Worm (Caenorhabditis elegans) whole organism, mixed stage, embryonic: ENCODE measurements around the gene F44B9.5.

Experiments
- M03D4.4 ChIP-seq: sonication (generic microtip); optimal IDR thresholded peaks from 2 replicates; lab custom pipeline; 2017; ENCODE audit warnings: mild to moderate bottlenecking, missing genetic modification characterization, missing compliant biosample characterization
- bed-3 ChIP-seq: fragments of 200-800 bp; sonication (Bioruptor generic); optimal IDR thresholded peaks from 3 replicates; lab custom pipeline; 2018; ENCODE audit warnings: mild to moderate bottlenecking, missing genetic modification characterization, moderate library complexity, missing compliant biosample characterization
- blmp-1 ChIP-seq: fragments of 150-350 bp; optimal IDR thresholded peaks from 2 replicates; lab custom pipeline; 2014; ENCODE audit warnings: missing biosample characterization, missing genetic modification characterization
- ceh-39 ChIP-seq: fragments of 150-350 bp; optimal IDR thresholded peaks from 2 replicates; lab custom pipeline; 2014; ENCODE audit warnings: missing biosample characterization, missing genetic modification characterization
- ceh-43 ChIP-seq: fragments of 200-800 bp; sonication (Bioruptor generic); optimal IDR thresholded peaks from 2 replicates; lab custom pipeline; 2018; ENCODE audit warnings: mild to moderate bottlenecking, missing genetic modification characterization, moderate library complexity, missing compliant biosample characterization
- ceh-83 ChIP-seq: fragments of 200-800 bp; sonication (Bioruptor generic); optimal IDR thresholded peaks from 2 replicates; lab custom pipeline; 2018; ENCODE audit warnings: mild to moderate bottlenecking, missing genetic modification characterization, missing compliant biosample characterization
- drap-1 ChIP-seq: fragments of 200-800 bp; sonication (Bioruptor generic); optimal IDR thresholded peaks from 3 replicates; lab custom pipeline; 2018; ENCODE audit warnings: mild to moderate bottlenecking, missing genetic modification characterization, missing compliant biosample characterization
- elt-3 ChIP-seq: fragments of 150-350 bp; optimal IDR thresholded peaks from 2 replicates; lab custom pipeline; 2014; ENCODE audit warnings: missing biosample characterization, missing genetic modification characterization
- ham-2 ChIP-seq: fragments of 200-800 bp; sonication (Bioruptor generic); optimal IDR thresholded peaks from 2 replicates; lab custom pipeline; 2018; ENCODE audit warnings: mild to moderate bottlenecking, missing genetic modification characterization, missing compliant biosample characterization
- hlh-1 ChIP-seq: fragments of 150-350 bp; optimal IDR thresholded peaks from 2 replicates; lab custom pipeline; 2014; ENCODE audit warnings: missing biosample characterization, missing genetic modification reagents, missing genetic modification characterization
- lin-13 ChIP-seq: fragments of 150-350 bp; optimal IDR thresholded peaks from 2 replicates; lab custom pipeline; 2014; ENCODE audit warnings: missing biosample characterization, missing genetic modification characterization
- lin-32 ChIP-seq: fragments of 200-800 bp; sonication (Bioruptor generic); optimal IDR thresholded peaks from 2 replicates; lab custom pipeline; 2018; ENCODE audit warnings: mild to moderate bottlenecking, missing genetic modification characterization, missing compliant biosample characterization
- lsy-2 ChIP-seq: fragments of 150-350 bp; optimal IDR thresholded peaks from 2 replicates; lab custom pipeline; 2014; ENCODE audit warnings: missing biosample characterization, missing genetic modification characterization
- mab-5 ChIP-seq: fragments of 150-350 bp; optimal IDR thresholded peaks from 2 replicates; lab custom pipeline; 2014; ENCODE audit warnings: missing biosample characterization, missing genetic modification characterization
- mep-1 ChIP-seq: fragments of 150-350 bp; optimal IDR thresholded peaks from 2 replicates; lab custom pipeline; 2017; ENCODE audit warnings: missing biosample characterization, missing genetic modification reagents, missing genetic modification characterization, inconsistent platforms
- mls-2 ChIP-seq: sonication (generic microtip); optimal IDR thresholded peaks from 2 replicates; lab custom pipeline; 2016; ENCODE audit warnings: mild to moderate bottlenecking, missing genetic modification characterization, moderate library complexity, missing compliant biosample characterization
- nhr-12 ChIP-seq: fragments of 150-350 bp; optimal IDR thresholded peaks from 2 replicates; lab custom pipeline; 2014; ENCODE audit warnings: missing biosample characterization, missing genetic modification characterization
- nhr-237 ChIP-seq: fragments of 150-350 bp; optimal IDR thresholded peaks from 2 replicates; lab custom pipeline; 2014; ENCODE audit warnings: missing biosample characterization, missing genetic modification characterization
- nhr-76 ChIP-seq: sonication (generic microtip); optimal IDR thresholded peaks from 2 replicates; lab custom pipeline; 2017; ENCODE audit warnings: missing biosample characterization, missing genetic modification characterization
- pha-4 ChIP-seq: fragments of 150-350 bp; optimal IDR thresholded peaks from 2 replicates; lab custom pipeline; 2018; ENCODE audit warnings: missing biosample characterization, missing genetic modification reagents, missing genetic modification characterization
- sem-2 ChIP-seq: fragments of 200-800 bp; sonication (Bioruptor generic); optimal IDR thresholded peaks from 2 replicates; lab custom pipeline; 2018; ENCODE audit warnings: mild to moderate bottlenecking, missing genetic modification characterization, missing compliant biosample characterization
- snpc-4 ChIP-seq: fragments of 150-350 bp; optimal IDR thresholded peaks from 2 replicates; lab custom pipeline; 2014; ENCODE audit warnings: missing biosample characterization, missing genetic modification characterization
- sptf-1 ChIP-seq: sonication (generic microtip); optimal IDR thresholded peaks from 2 replicates; lab custom pipeline; 2017; ENCODE audit warnings: mild to moderate bottlenecking, missing genetic modification characterization, moderate library complexity, missing compliant biosample characterization
- tbx-8 ChIP-seq: fragments of 200-800 bp; sonication (Bioruptor generic); optimal IDR thresholded peaks from 2 replicates; lab custom pipeline; 2018; ENCODE audit warnings: mild to moderate bottlenecking, missing genetic modification characterization, moderate library complexity, missing compliant biosample characterization
- unc-120 ChIP-seq: sonication (generic microtip); optimal IDR thresholded peaks from 2 replicates; lab custom pipeline; 2017; ENCODE audit warnings: missing genetic modification characterization, missing compliant biosample characterization; ENCODE audit not compliant: poor library complexity, severe bottlenecking
- unc-39 ChIP-seq: fragments of 150-350 bp; optimal IDR thresholded peaks from 2 replicates; lab custom pipeline; 2014; ENCODE audit warnings: missing biosample characterization, missing genetic modification characterization
- unc-62 ChIP-seq: fragments of 150-350 bp; optimal IDR thresholded peaks from 2 replicates; lab custom pipeline; 2014; ENCODE audit warnings: missing biosample characterization, missing genetic modification reagents, missing genetic modification characterization
- zip-8 ChIP-seq: fragments of 150-350 bp; optimal IDR thresholded peaks from 2 replicates; lab custom pipeline; 2014; ENCODE audit warnings: missing biosample characterization, missing genetic modification characterization
- ztf-11 ChIP-seq: fragments of 150-350 bp; optimal IDR thresholded peaks from 2 replicates; lab custom pipeline; 2014; ENCODE audit warnings: missing biosample characterization, missing genetic modification characterization

The F44B9.5 gene

ce11 chrIII:8001557-8001956, 14.8 kb downstream of the F44B9.5 start:
- TF ChIP-seq sptf-1 (tag; lab: Kevin White, UChicago) (no peak), unc-120 (tag; lab: Kevin White, UChicago) (no peak), ceh-43 (no peak), mls-2 (tag; lab: Kevin White, UChicago) (no peak), sem-2 (GFP tag; lab: Kevin White, UChicago) (no peak), nhr-12 (tag; lab: Kevin White, UChicago) (no peak), lin-32 (GFP tag; lab: Kevin White, UChicago) (no peak), drap-1 (GFP tag; lab: Kevin White, UChicago) (no peak), snpc-4 (no peak), hlh-1 (tag; lab: Kevin White, UChicago) (no peak), nhr-76 (tag; lab: Kevin White, UChicago) (no peak), zip-8 (tag; lab: Kevin White, UChicago) (no peak), ham-2 (GFP tag; lab: Kevin White, UChicago) (no peak), mab-5 (tag; lab: Kevin White, UChicago) (no peak)

DNA sequence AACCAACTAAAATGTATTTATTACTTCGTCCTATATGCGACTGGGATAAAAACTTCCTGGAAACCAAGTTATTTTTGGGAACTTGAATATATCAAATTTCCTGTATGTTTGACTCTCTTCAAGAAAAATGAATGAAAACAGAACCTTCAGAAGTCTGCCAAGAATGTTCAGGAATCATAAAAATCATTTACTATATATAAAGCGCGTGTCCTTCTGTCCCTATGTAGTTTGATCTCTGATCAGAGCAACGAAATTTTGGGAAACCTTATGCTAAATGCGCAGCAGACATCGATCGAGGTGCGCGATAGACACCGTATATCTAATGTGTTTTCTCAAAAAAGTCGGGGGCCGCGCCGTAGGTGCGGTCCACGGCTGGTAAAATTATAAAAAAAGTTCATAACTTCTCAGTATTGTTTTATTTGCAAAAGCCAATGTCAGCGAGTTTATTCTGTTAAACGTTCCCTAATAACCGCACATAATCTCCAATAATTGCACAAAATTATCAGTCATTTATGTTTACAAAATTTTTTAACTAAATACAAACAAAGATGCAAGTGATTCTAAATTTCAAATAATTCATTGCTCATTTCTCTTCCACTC, 18.8 kb downstream of the F44B9.5 start:
- TF ChIP-seq lsy-2 (tag; lab: Kevin White, UChicago) (no peak), unc-62 (no peak)

DNA sequence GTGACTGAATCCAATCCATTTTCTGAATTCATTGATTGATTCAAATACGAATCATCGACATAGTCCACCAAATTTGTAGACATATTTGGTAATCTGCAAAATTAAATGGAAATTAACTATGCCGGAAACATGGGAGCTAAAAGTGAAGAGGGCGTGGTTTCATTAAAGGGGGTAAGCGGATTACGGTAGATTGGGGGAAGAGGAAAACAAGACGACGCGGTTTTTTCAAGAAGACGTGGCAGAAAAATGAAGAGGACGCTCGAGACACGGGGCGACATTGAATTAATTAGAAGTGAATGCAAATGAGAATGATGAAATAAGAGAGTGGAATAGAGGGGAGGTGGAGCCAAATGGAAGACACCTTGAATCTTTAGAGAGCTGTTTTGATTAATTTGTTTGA, 20.0 kb downstream of the F44B9.5 start, which contains the start of gene npr-17:
TSS of gene npr-17 (minus strand) at position 101 of the 400 bp plus-strand sequence.
- TF ChIP-seq unc-39 (no peak), nhr-76 (tag; lab: Kevin White, UChicago) (no peak), hlh-1 (tag; lab: Kevin White, UChicago) (no peak), mab-5 (tag; lab: Kevin White, UChicago) (no peak), ztf-11 (tag; lab: Kevin White, UChicago) (no peak), sptf-1 (tag; lab: Kevin White, UChicago) (no peak), nhr-237 (no peak), lsy-2 (tag; lab: Kevin White, UChicago) (no peak), lin-13 (tag; lab: Kevin White, UChicago) (no peak)

- TF ChIP-seq elt-3 (tag; lab: Kevin White, UChicago) (no peak), mls-2 (tag; lab: Kevin White, UChicago) (no peak), hlh-1 (tag; lab: Kevin White, UChicago) (no peak), drap-1 (GFP tag; lab: Kevin White, UChicago) (no peak), nhr-76 (tag; lab: Kevin White, UChicago) (no peak), blmp-1 (tag; lab: Kevin White, UChicago) (no peak), tbx-8 (GFP tag; lab: Kevin White, UChicago) (no peak), ceh-39 (tag; lab: Kevin White, UChicago) (no peak), pha-4 (tag; lab: Kevin White, UChicago) (no peak), sptf-1 (tag; lab: Kevin White, UChicago) (no peak), lin-32 (GFP tag; lab: Kevin White, UChicago) (no peak), mab-5 (tag; lab: Kevin White, UChicago) (no peak), M03D4.4 (tag; lab: Kevin White, UChicago) (no peak), snpc-4 (no peak), ztf-11 (tag; lab: Kevin White, UChicago) (no peak), bed-3 (GFP tag; lab: Kevin White, UChicago) (no peak), nhr-237 (no peak), mep-1 (tag; lab: Kevin White, UChicago) (no peak), ceh-83 (GFP tag; lab: Kevin White, UChicago) (no peak)
Observed at ce11 chrIII:7986585-7987171, 29.7 kb downstream of the F44B9.5 start, which contains the start of gene hrpk-2. TSS of gene hrpk-2 (plus strand) at chrIII:7987121.

ce11 chrIII:7981938-7982337, 34.4 kb downstream of the F44B9.5 start:
- TF ChIP-seq unc-39 (no peak), sptf-1 (tag; lab: Kevin White, UChicago) (no peak), mab-5 (tag; lab: Kevin White, UChicago) (no peak), ztf-11 (tag; lab: Kevin White, UChicago) (no peak), lin-32 (GFP tag; lab: Kevin White, UChicago) (no peak), tbx-8 (GFP tag; lab: Kevin White, UChicago) (no peak), mls-2 (tag; lab: Kevin White, UChicago) (no peak), M03D4.4 (tag; lab: Kevin White, UChicago) (no peak), bed-3 (GFP tag; lab: Kevin White, UChicago) (no peak), nhr-12 (tag; lab: Kevin White, UChicago) (no peak), nhr-237 (no peak), drap-1 (GFP tag; lab: Kevin White, UChicago) (no peak), snpc-4 (no peak), hlh-1 (tag; lab: Kevin White, UChicago) (no peak), ceh-83 (GFP tag; lab: Kevin White, UChicago) (no peak), zip-8 (tag; lab: Kevin White, UChicago) (no peak)
- TF ChIP-seq, all 35 proteins: peak for 0
